Fruit fly (Drosophila melanogaster) Kc167 (cell line): ENCODE measurements around the gene Cog7.
"Not testable (repeated sequence)": the region's sequence is repeated elsewhere in the genome, so short reads cannot be mapped to it uniquely, and the experiment has no call there.

Experiments
- Myc ChIP-seq: fragments of >200 bp; optimal IDR thresholded peaks from 2 replicates; lab custom pipeline; 2017; ENCODE audit warnings: missing external identifiers
- Sin3A ChIP-seq: fragments of >200 bp; optimal IDR thresholded peaks from 2 replicates; lab custom pipeline; 2018; ENCODE audit warnings: missing external identifiers
- h ChIP-seq: fragments of >200 bp; optimal IDR thresholded peaks from 3 replicates; lab custom pipeline; 2018; ENCODE audit warnings: missing external identifiers
- insv ChIP-seq: fragments of >200 bp; optimal IDR thresholded peaks from 3 replicates; lab custom pipeline; 2018; ENCODE audit warnings: missing external identifiers
- psq ChIP-seq: fragments of >200 bp; optimal IDR thresholded peaks from 2 replicates; lab custom pipeline; 2017; ENCODE audit warnings: missing external identifiers
- ttk ChIP-seq: sonication (Bioruptor generic); optimal IDR thresholded peaks from 2 replicates; lab custom pipeline; 2017; ENCODE audit warnings: missing external identifiers

The Cog7 gene

DNA sequence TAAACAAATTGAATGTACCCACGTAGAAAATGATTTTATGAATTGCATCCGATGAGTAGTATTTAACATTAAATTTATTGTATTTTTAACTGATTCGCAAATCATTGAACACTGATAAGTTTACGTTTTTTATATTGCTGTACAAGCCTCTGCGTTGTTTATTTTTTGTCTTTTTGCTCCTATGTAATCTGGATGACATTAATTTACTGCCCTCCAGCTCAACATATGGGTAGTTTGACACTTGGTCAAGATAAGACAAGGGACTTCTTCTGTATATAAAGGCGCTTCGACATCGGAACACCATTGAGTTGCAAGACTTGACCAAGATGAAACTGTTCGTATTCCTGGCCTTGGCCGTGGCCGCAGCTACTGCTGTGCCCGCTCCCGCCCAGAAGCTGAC lies 10.9 kb downstream of the Cog7 start, which contains the start of gene Jon99Ciii:
TSS of gene Jon99Ciii (plus strand) at position 301 of the 400 bp plus-strand sequence.
- not testable (repeated sequence) for TF ChIP-seq Myc (lab: Kevin White, UChicago); insv; Sin3A (lab: Kevin White, UChicago)

- TF ChIP-seq h: no peak
- no peak for TF ChIP-seq Sin3A (lab: Kevin White, UChicago)
Measured at dm6 chr3R:29920189-29920588, 12.7 kb downstream of the Cog7 start, which contains the start of gene trp. trp (minus strand) TSS chr3R:29920289.

- TF ChIP-seq Myc (lab: Kevin White, UChicago) (no peak), Sin3A (lab: Kevin White, UChicago) (no peak), h (no peak), psq (lab: Kevin White, UChicago) (no peak), insv (no peak), ttk (no peak)
Measured at dm6 chr3R:29914246-29914645, 18.6 kb downstream of the Cog7 start, which contains the start of gene Capa. Capa (minus strand) TSS chr3R:29914346.

DNA sequence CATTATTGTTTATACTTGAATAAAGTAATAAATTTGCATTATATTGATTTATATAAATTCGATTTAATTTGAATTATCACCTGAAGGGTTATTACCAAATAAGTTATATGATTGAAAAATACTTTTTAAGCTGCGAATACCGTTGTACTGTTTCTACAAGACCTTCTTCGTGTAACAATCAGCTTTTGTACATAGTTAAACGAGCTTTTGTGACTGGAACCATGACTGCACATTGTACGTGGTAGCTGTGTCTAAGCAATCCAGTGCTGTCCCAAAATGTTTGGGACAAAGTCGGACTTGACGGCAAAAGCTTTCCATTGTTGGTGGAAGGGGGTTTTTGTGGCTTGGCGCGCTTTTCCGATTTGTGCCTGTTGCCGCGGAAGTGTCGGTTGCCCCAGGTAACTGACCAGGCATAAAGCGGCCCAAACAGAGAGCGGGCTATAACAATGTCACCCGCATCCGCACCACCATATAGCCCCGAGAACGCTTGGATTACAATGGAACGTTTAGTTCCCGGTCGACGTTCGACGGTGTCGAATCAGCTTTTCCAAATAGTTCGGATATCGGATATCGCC lies 25.2 kb downstream of the Cog7 start, which contains the start of gene CG31036:
TSS of gene CG31036 (plus strand) at position 507 of the 575 bp plus-strand sequence.
- no peak for TF ChIP-seq psq (lab: Kevin White, UChicago)
- no peak for TF ChIP-seq h
- TF ChIP-seq Sin3A (lab: Kevin White, UChicago): no peak
- TF ChIP-seq insv: no peak
- no peak for TF ChIP-seq Myc (lab: Kevin White, UChicago)
- TF ChIP-seq ttk: no peak

dm6 chr3R:29905164-29905563 lies 27.7 kb downstream of the Cog7 start, which contains the start of gene CG15515:
CG15515 (plus strand) TSS chr3R:29905464.
- TF ChIP-seq psq (lab: Kevin White, UChicago) (no peak), Sin3A (lab: Kevin White, UChicago) (no peak), Myc (lab: Kevin White, UChicago) (no peak), ttk (no peak), h (no peak), insv (no peak)

DNA sequence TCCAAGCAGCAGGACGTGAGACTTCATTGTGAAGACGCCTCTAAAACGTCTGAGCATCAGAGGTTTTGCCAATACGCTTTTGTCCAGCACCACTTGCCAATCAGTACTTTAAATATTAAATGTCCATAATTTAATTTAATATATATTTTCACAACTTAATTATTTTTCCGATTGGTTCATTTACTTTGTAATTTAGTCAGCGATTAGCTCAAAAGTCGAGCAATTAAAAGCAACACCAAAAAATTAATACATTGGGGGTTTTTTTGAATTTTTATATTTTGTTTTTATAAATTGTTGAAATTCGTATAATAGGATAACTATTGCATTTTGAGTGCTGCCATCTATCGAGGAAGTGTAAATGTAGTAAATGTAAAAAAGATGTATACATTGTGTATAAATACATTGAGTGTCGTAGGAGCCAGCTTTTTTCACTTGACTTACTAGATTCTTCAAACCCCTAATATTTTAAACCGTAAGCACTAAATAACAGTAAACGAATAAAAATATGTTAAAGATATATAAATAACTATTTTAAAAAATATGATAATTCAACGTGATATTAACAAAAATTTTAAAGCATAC lies 29.0 kb downstream of the Cog7 start, which contains the start of gene CG15517:
TSS of gene CG15517 (minus strand) at position 51 of the 582 bp plus-strand sequence.
- TF ChIP-seq Myc (lab: Kevin White, UChicago) (no peak), h (no peak), psq (lab: Kevin White, UChicago) (no peak), ttk (no peak), insv (no peak), Sin3A (lab: Kevin White, UChicago) (no peak)

- TF ChIP-seq insv (no peak), Myc (lab: Kevin White, UChicago) (no peak), ttk (no peak), psq (lab: Kevin White, UChicago) (no peak), Sin3A (lab: Kevin White, UChicago) (no peak), h (no peak)
Measured at dm6 chr3R:29899635-29900034, 33.2 kb downstream of the Cog7 start.

dm6 chr3R:29898588-29898987 lies 34.3 kb downstream of the Cog7 start:
- no peak for TF ChIP-seq Myc (lab: Kevin White, UChicago)
- TF ChIP-seq psq (lab: Kevin White, UChicago): no peak
- TF ChIP-seq Sin3A (lab: Kevin White, UChicago): no peak

dm6 chr3R:29894393-29894792 lies 38.5 kb downstream of the Cog7 start:
- TF ChIP-seq insv (no peak), psq (lab: Kevin White, UChicago) (no peak), Myc (lab: Kevin White, UChicago) (no peak), Sin3A (lab: Kevin White, UChicago) (no peak), h (no peak)

- TF ChIP-seq Myc (lab: Kevin White, UChicago) (no peak), insv (no peak), ttk (no peak), h (no peak), Sin3A (lab: Kevin White, UChicago) (no peak), psq (lab: Kevin White, UChicago) (no peak)
Measured at dm6 chr3R:29893030-29893429, 39.8 kb downstream of the Cog7 start.

DNA sequence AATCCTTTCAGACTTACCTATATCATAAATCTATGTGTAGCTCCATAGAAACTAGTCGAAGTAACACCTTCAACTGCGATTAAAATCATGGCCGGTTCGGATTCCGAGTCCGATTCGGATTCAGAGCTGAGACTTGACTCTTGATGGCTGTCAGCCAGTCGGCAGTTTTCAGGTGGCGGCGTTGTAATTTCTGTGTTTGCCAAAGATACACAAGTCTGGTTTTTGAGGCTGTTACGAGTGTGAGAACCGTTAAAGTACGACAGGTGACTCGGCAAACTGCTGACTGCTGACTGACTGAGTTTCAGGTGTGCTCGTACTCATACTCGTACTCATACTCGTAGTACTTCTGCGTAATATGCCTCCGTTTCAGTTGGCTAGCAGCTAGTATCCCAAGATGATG lies 41.7 kb downstream of the Cog7 start:
- TF ChIP-seq ttk (no peak), insv (no peak)
